Worm (Caenorhabditis elegans) whole organism, early embryonic: ENCODE results near the gene ethe-1.

ENCODE experiments used
- B0310.2 ChIP-seq: sonication (generic microtip); optimal IDR thresholded peaks from 2 replicates; lab custom pipeline; 2016; ENCODE audit warnings: mild to moderate bottlenecking, missing genetic modification characterization, missing compliant biosample characterization
- ama-1 ChIP-seq: fragments of 150-350 bp; optimal IDR thresholded peaks from 2 replicates; lab custom pipeline; 2014
- ceh-36 ChIP-seq: sonication (generic microtip); optimal IDR thresholded peaks from 2 replicates; lab custom pipeline; 2016; ENCODE audit warnings: missing genetic modification characterization, inconsistent platforms, missing compliant biosample characterization
- hmbx-1 ChIP-seq: sonication (generic microtip); optimal IDR thresholded peaks from 2 replicates; lab custom pipeline; 2016; ENCODE audit warnings: mild to moderate bottlenecking, missing genetic modification characterization, missing compliant biosample characterization
- sea-1 ChIP-seq: fragments of 200-800 bp; sonication (Bioruptor generic); conservative IDR thresholded peaks from 2 replicates; pipeline ENCODE4 v1.3.6; 2022; ENCODE audit warnings: missing genetic modification characterization, missing compliant biosample characterization

ce11 chrIV:9508612-9509011 lies at the start of gene ethe-1:
- TF ChIP-seq ceh-36 (tag; lab: Kevin White, UChicago) (no peak), sea-1 (no peak), B0310.2 (tag; lab: Kevin White, UChicago) (no peak), ama-1 (lab: Kevin White, UChicago) (no peak), hmbx-1 (tag; lab: Kevin White, UChicago) (no peak)
